Fruit fly (Drosophila melanogaster) whole organism: Measurements from ENCODE around the gene CG15213.

Experiments used
- CG8478 ChIP-seq: fragments of >200 bp; optimal IDR thresholded peaks from 2 replicates; lab custom pipeline; 2018; ENCODE audit warnings: inconsistent platforms
- Dll ChIP-seq: fragments of >200 bp; optimal IDR thresholded peaks from 2 replicates; lab custom pipeline; 2017
- EcR ChIP-seq, 2 experiments: fragments of >200 bp; optimal IDR thresholded peaks; 2 replicates each; lab custom pipeline; 2017; ENCODE audit warnings: missing biosample characterization in 2 of 2, missing genetic modification characterization in 2 of 2, missing genetic modification reagents in 2 of 2
- pan ChIP-seq: fragments of >200 bp; optimal IDR thresholded peaks from 2 replicates; lab custom pipeline; 2017
- psq ChIP-seq: fragments of >200 bp; optimal IDR thresholded peaks from 2 replicates; lab custom pipeline; 2017
- usp ChIP-seq: fragments of >200 bp; optimal IDR thresholded peaks from 2 replicates; lab custom pipeline; 2017; ENCODE audit warnings: missing biosample characterization, missing genetic modification characterization, mixed read lengths

Gene CG15213

DNA sequence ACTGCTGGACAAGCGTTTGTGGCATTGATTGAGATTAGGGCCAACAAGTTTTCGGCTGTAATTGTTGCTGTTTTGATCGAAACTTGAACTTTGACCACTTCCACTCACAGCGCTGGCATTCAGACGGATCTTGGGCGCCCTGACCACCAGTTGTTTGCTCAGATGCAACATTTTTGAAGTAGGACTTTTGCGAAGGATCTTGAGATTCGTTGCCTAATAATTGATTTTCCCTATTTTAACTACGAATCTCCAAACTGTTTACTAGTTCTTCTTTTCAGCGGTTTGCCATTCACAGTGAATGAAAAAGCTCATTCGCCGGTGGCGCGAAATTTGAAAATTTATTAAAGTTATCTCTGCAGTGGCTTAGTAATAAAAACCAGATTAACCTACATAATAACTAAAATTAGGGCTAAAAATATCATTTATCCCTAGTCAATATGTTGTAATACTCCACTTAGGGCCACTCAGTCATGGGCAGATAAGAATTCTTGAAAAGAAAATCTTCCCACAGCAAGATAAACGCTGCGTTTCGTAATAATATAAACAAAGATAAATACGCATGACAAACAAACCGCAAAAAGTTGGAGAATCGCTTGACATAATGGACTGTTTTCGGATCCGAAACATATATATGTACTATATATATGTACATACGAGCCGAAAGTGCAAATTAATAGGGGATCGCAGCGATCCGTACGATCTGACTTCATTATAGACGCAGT is 8.5 kb upstream of the CG15213 start, which contains the start of the genes Dhrs4 and Gdap1:
Gene Dhrs4, minus strand, starts transcription at position 267 of the 722 bp plus-strand sequence.
Gene Gdap1, plus strand, starts transcription at position 574 of the 722 bp plus-strand sequence.
- TF ChIP-seq Dll (lab: Kevin White, UChicago): no peak
- TF ChIP-seq pan: no peak
- TF ChIP-seq CG8478 (lab: Kevin White, UChicago): no peak
- TF ChIP-seq EcR (GFP tag; optimal IDR thresholded peaks at IDR 0.05; lab: Kevin White, UChicago): no peak
- TF ChIP-seq psq (lab: Kevin White, UChicago): no peak
- TF ChIP-seq usp (GFP tag; lab: Kevin White, UChicago): no peak

DNA sequence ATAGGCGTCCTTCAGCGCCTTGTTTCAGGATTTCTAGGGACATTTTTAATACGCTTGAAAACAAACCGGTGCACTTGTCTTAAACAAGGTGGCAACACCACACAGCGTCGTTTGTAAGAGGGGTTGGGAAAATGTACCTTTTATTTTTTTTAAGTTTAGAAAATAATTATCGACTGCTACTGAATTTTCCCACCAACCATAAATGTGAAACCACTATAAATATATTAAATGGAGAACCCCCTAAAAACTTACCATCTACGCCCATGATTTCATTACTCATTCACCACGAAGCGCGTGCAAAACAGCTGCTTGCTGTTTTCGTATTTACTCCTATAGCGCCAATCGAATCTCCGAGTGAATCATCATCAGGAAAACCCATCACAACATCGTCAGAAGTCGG is 6.3 kb upstream of the CG15213 start, which contains the start of the genes Tcs5 and CHMP2B:
Gene Tcs5, minus strand, starts transcription at position 84 of the 400 bp plus-strand sequence.
Gene CHMP2B, plus strand, starts transcription at position 308 of the 400 bp plus-strand sequence.
- TF ChIP-seq CG8478 (lab: Kevin White, UChicago): no peak
- TF ChIP-seq pan: no peak
- TF ChIP-seq psq (lab: Kevin White, UChicago): no peak
- no peak for TF ChIP-seq usp (GFP tag; lab: Kevin White, UChicago)
- TF ChIP-seq Dll (lab: Kevin White, UChicago): no peak
- no peak for TF ChIP-seq EcR (GFP tag; optimal IDR thresholded peaks at IDR 0.05; lab: Kevin White, UChicago)

DNA sequence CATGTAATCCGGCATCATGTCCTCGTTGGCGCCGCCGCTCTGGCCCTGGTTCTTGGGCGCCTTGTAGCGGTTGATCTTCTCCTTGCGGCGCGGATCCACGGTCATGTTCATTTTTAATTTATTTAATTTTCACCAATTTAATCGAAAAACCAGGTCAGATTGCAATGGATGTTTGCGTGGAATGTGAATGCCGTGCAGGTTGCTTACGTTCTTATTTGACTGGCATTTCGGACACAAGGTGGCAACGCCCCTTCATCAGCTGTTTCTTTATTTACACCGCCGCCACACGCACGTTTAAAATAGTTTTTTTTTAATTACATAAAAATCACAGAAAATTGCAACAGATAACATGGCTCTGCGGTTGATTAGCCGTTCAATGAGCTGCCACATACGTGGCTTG is 3.1 kb upstream of the CG15213 start, which contains the start of the genes CG10674 and CG4611:
Gene CG10674, minus strand, starts transcription at position 170 of the 400 bp plus-strand sequence.
Gene CG4611, plus strand, starts transcription at position 254 of the 400 bp plus-strand sequence.
- no peak for TF ChIP-seq psq (lab: Kevin White, UChicago)
- no peak for TF ChIP-seq Dll (lab: Kevin White, UChicago)
- no peak for TF ChIP-seq pan
- no peak for TF ChIP-seq usp (GFP tag; lab: Kevin White, UChicago)
- no peak for TF ChIP-seq EcR (GFP tag; optimal IDR thresholded peaks at IDR 0.05; lab: Kevin White, UChicago)
- TF ChIP-seq CG8478 (lab: Kevin White, UChicago): no peak

DNA sequence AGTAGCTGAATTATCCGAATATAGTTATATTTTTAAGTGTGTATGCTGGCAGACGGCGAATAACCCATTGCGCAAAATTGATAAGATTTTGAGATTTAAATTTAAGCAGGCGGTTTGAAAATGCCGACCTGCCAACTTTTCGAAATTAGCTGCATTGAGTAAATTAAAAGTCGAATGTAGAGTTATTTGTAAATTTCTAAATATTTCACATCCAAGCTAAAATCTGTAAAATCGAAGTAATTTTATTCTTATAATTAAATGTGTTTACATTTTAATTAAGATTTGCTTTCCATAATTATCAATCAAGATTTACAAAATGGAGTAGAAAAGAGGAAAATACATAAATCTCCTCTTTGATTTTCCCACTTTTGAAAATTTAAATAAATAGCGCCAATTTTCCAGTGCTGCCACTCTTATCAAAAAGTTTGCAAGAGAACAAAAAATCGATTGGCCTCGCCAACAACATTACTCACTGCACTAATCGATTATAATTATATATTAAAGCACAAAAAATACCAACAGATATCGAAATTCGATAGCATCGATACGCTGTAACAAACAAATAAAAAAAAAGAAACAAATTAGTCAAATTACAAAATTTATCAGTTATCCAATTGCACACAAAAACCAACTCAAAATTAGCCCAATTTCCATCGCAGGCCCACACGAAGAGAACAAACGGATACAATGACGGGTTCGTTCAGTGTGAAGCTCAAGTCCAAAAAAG is 847 bp upstream of the CG15213 start, which contains the start of gene Yod1:
Gene Yod1, plus strand, starts transcription at position 168 of the 727 bp plus-strand sequence.
- TF ChIP-seq CG8478 (lab: Kevin White, UChicago) (no peak), pan (no peak), Dll (lab: Kevin White, UChicago) (no peak), EcR (GFP tag; optimal IDR thresholded peaks at IDR 0.05; lab: Kevin White, UChicago) (no peak), usp (GFP tag; lab: Kevin White, UChicago) (no peak), psq (lab: Kevin White, UChicago) (no peak)

DNA sequence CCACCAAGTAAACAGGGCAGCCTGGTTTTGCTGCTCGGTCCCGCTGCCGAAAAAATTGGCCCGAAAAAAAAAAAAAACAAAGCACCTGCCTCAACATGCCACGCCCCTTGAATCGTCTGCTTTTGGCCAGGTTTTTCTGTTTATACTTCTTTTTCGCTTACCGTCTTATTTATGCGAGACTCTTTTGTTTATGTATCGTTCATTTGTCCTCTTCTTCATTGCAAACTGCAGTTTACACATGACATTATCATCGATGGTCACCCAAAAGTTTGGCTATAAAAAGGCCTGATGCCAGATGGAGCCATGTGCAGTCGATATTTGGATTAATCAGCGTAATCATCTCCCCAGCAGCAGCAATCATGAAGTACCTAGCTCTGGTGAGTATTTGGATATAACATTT is 1.8 kb downstream of the CG15213 start, which contains the start of gene CG15212:
Gene CG15212, plus strand, starts transcription at position 301 of the 400 bp plus-strand sequence.
- no peak for TF ChIP-seq pan
- TF ChIP-seq usp (GFP tag; lab: Kevin White, UChicago): no peak

DNA sequence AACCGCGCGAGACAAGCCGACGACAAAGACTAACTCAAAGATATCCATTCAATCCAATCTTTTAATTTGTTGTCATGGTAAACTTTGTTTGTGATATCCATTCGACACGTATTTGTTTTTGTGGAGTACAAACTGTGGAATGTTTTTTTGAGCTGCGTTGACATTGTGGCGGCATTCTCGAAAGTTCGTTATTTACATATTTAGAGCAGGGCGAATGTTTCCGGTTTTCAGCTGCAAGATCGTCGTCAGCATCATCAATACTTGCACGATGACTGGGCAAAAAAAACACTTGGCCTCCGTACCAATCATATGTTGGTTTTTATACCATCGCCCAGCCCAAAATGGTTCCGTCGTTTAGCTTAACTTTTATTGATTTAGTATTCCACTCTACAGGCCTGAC is 2.5 kb downstream of the CG15213 start:
- no peak for TF ChIP-seq usp (GFP tag; lab: Kevin White, UChicago)
- no peak for TF ChIP-seq Dll (lab: Kevin White, UChicago)
- TF ChIP-seq psq (lab: Kevin White, UChicago): no peak
- no peak for TF ChIP-seq CG8478 (lab: Kevin White, UChicago)

DNA sequence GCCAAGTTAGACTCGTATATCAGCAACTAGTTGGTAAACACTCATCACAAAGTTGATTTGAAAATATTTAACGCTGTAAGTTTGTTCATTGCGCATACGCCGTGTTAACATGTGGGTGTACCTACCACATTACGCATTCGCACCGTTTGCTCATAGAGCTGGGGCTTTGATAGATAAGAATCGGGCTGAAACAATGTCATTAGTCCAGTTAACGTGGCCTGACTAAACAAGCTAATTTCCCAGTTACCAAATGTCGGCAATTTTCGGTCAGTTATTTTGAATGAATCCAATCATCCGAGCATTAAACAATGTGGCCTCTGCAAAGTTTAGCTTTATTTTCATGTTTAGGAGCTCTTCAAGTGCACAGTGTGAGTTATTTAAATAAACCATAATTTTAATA is 3.8 kb downstream of the CG15213 start, which contains the start of gene CG4597:
Gene CG4597, plus strand, starts transcription at position 301 of the 400 bp plus-strand sequence.
- TF ChIP-seq usp (GFP tag; lab: Kevin White, UChicago) (no peak), pan (no peak), psq (lab: Kevin White, UChicago) (no peak), EcR (GFP tag; optimal IDR thresholded peaks at IDR 0.05; lab: Kevin White, UChicago) (no peak), Dll (lab: Kevin White, UChicago) (no peak), CG8478 (lab: Kevin White, UChicago) (no peak)

DNA sequence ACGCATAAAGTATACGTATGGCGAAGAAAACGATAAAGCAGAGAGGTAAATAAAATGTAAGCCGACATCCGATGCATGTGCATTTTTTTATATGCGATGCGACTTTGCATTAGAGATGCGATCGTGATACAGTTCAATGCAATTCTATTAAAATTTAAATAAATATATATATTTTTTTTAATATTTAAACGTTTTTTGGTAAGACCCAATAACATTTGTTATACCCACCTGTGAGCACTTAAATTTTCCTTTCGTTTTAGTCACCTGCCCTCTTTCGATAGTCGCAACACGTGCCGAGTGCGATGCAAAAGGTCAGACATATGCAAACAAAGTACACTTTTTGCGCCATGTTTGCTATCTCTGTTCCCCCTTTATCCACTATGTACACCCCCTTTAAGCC is 4.8 kb downstream of the CG15213 start:
- no peak for TF ChIP-seq CG8478 (lab: Kevin White, UChicago)
- TF ChIP-seq Dll (lab: Kevin White, UChicago): no peak
- no peak for TF ChIP-seq psq (lab: Kevin White, UChicago)
- TF ChIP-seq pan: no peak
- TF ChIP-seq EcR (GFP tag; optimal IDR thresholded peaks at IDR 0.05; lab: Kevin White, UChicago): no peak
- no peak for TF ChIP-seq usp (GFP tag; lab: Kevin White, UChicago)

DNA sequence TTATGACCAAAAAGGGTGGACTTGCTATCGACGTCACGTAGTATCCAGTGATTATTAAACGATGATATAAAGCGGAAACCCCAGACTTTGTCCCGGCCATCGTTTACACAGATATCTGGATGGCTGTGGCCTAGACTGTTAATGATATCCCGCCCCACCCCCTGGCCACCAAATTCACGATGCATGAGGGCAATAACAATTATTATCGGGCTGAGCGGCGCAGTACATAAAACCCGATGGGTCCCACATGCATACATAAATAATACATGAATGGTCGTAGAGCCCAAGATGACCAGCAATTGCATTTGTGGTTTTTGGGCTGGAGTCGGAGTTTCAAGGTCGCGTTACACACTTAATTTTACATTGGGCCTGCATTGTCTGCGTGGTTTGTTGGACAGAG is 5.4 kb downstream of the CG15213 start:
- TF ChIP-seq EcR (GFP tag; optimal IDR thresholded peaks at IDR 0.05; lab: Kevin White, UChicago) (no peak), pan (no peak), CG8478 (lab: Kevin White, UChicago) (no peak), psq (lab: Kevin White, UChicago) (no peak), Dll (lab: Kevin White, UChicago) (no peak), usp (GFP tag; lab: Kevin White, UChicago) (no peak)

DNA sequence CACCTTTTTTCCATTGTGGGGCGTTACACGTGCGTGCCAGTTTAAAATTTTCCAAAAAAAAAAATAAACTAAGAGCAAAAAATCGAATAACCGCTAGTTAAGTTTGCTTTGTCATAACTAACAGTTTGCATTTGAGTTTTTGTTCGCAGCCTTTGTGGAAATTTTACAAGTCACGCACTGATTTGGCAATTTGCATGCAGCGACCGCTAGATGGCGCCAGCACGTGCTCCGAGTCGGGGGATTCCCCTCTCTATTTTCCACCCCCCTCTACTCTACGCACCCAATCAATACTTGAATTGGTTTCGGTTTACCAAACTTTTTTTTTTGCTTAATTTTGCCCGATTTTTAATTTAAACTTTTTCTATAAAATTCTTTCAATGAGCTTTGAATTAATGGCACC is 7.8 kb downstream of the CG15213 start:
- TF ChIP-seq psq (lab: Kevin White, UChicago) (no peak), usp (GFP tag; lab: Kevin White, UChicago) (no peak), EcR (GFP tag; optimal IDR thresholded peaks at IDR 0.05; lab: Kevin White, UChicago) (no peak), Dll (lab: Kevin White, UChicago) (no peak), CG8478 (lab: Kevin White, UChicago) (no peak), pan (no peak)

DNA sequence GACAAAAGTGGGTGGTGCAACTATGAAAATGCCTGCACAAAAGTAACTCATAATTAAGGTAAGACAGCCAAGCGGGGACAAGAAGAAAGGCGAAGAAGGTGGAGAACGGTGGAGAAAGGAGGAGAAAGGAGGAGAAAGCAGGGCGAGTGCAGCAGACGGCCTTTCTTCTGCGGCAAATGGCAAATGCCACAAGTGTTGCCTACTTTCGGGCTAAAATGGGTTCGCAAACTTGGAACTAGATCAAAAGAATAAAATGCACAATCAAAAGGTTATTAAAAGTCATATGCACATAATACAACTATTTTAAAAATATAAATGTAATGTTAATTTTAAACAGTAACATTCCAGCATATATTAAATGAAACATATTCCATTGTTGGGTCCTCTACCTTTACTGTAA is 31.0 kb downstream of the CG15213 start:
- TF ChIP-seq Dll (lab: Kevin White, UChicago) (no peak), usp (GFP tag; lab: Kevin White, UChicago) (no peak)
